Worm (Caenorhabditis elegans) whole organism, L2 larva: ENCODE measurements around the gene ZK892.3.
A peak's percentile ranks its signal among the peaks of the same experiment; 100 is the strongest.
"Not testable (repeated sequence)": the region's sequence is repeated elsewhere in the genome, so short reads cannot be mapped to it uniquely, and the experiment has no call there.

ENCODE experiments used
- C34F6.9 ChIP-seq: fragments of 150-350 bp; optimal IDR thresholded peaks from 2 replicates; lab custom pipeline; 2014; ENCODE audit warnings: missing biosample characterization, missing genetic modification characterization
- F13H6.1 ChIP-seq: sonication (generic microtip); optimal IDR thresholded peaks from 2 replicates; lab custom pipeline; 2016; ENCODE audit warnings: missing genetic modification characterization, missing compliant biosample characterization
- Y55F3AM.14 ChIP-seq: fragments of 200-800 bp; sonication (Bioruptor generic); optimal IDR thresholded peaks from 2 replicates; lab custom pipeline; 2018; ENCODE audit warnings: mild to moderate bottlenecking, missing genetic modification characterization, missing compliant biosample characterization
- ZK546.5 ChIP-seq: sonication (generic microtip); optimal IDR thresholded peaks from 2 replicates; lab custom pipeline; 2017; ENCODE audit warnings: missing biosample characterization, missing genetic modification characterization
- alr-1 ChIP-seq: fragments of 150-350 bp; optimal IDR thresholded peaks from 2 replicates; lab custom pipeline; 2014; ENCODE audit warnings: missing biosample characterization, missing genetic modification characterization
- ama-1 ChIP-seq: fragments of 150-350 bp; optimal IDR thresholded peaks from 2 replicates; lab custom pipeline; 2018; ENCODE audit warnings: inconsistent platforms
- crh-2 ChIP-seq: sonication (generic microtip); optimal IDR thresholded peaks from 2 replicates; lab custom pipeline; 2017; ENCODE audit warnings: missing biosample characterization, missing genetic modification characterization
- egl-27 ChIP-seq: sonication (generic microtip); optimal IDR thresholded peaks from 3 replicates; lab custom pipeline; 2017; ENCODE audit warnings: missing biosample characterization, missing genetic modification reagents, missing genetic modification characterization
- elt-1 ChIP-seq: fragments of 150-350 bp; optimal IDR thresholded peaks from 2 replicates; lab custom pipeline; 2014; ENCODE audit warnings: missing biosample characterization, missing genetic modification characterization
- elt-3 ChIP-seq: sonication (generic microtip); optimal IDR thresholded peaks from 2 replicates; lab custom pipeline; 2017; ENCODE audit warnings: missing biosample characterization, missing genetic modification characterization
- fos-1 ChIP-seq: fragments of 150-350 bp; optimal IDR thresholded peaks from 2 replicates; lab custom pipeline; 2014; ENCODE audit warnings: missing biosample characterization, missing genetic modification characterization
- gmeb-1 ChIP-seq: fragments of 150-350 bp; optimal IDR thresholded peaks from 2 replicates; lab custom pipeline; 2014; ENCODE audit warnings: missing biosample characterization, missing genetic modification characterization
- lin-13 ChIP-seq: fragments of 150-350 bp; optimal IDR thresholded peaks from 2 replicates; lab custom pipeline; 2014; ENCODE audit warnings: missing biosample characterization, missing genetic modification reagents, missing genetic modification characterization
- lsy-2 ChIP-seq, 2 experiments: fragments of 150-350 bp in 1 of 2; sonication (generic microtip) in 1 of 2; optimal IDR thresholded peaks; 2 replicates each; lab custom pipeline; 2014 to 2017; ENCODE audit warnings: missing biosample characterization in 2 of 2, missing genetic modification characterization in 2 of 2
- mab-5 ChIP-seq: fragments of 150-350 bp; optimal IDR thresholded peaks from 2 replicates; lab custom pipeline; 2014; ENCODE audit warnings: missing biosample characterization, missing genetic modification characterization
- mbf-1 ChIP-seq: sonication (generic microtip); optimal IDR thresholded peaks from 2 replicates; lab custom pipeline; 2017; ENCODE audit warnings: missing biosample characterization, missing genetic modification characterization
- mdl-1 ChIP-seq, 2 experiments: fragments of 150-350 bp in 1 of 2; sonication (generic microtip) in 1 of 2; optimal IDR thresholded peaks; 2 replicates each; lab custom pipeline; 2017; ENCODE audit warnings: missing biosample characterization in 2 of 2, missing genetic modification characterization in 2 of 2
- nhr-11 ChIP-seq: fragments of 150-350 bp; optimal IDR thresholded peaks from 2 replicates; lab custom pipeline; 2014; ENCODE audit warnings: missing biosample characterization, missing genetic modification characterization
- nhr-129 ChIP-seq: fragments of 150-350 bp; optimal IDR thresholded peaks from 2 replicates; lab custom pipeline; 2014; ENCODE audit warnings: missing biosample characterization, missing genetic modification characterization
- nhr-21 ChIP-seq: fragments of 150-350 bp; optimal IDR thresholded peaks from 2 replicates; lab custom pipeline; 2014; ENCODE audit warnings: missing biosample characterization, missing genetic modification characterization
- nhr-237 ChIP-seq: fragments of 150-350 bp; optimal IDR thresholded peaks from 2 replicates; lab custom pipeline; 2014; ENCODE audit warnings: missing biosample characterization, missing genetic modification characterization
- nhr-25 ChIP-seq: fragments of 150-350 bp; sonication (generic microtip); optimal IDR thresholded peaks from 3 replicates; lab custom pipeline; 2014; ENCODE audit warnings: missing biosample characterization, missing genetic modification characterization
- nhr-6 ChIP-seq: fragments of 150-350 bp; optimal IDR thresholded peaks from 2 replicates; lab custom pipeline; 2014; ENCODE audit warnings: missing biosample characterization, missing genetic modification characterization
- nhr-77 ChIP-seq: fragments of 150-350 bp; optimal IDR thresholded peaks from 2 replicates; lab custom pipeline; 2014; ENCODE audit warnings: missing biosample characterization, missing genetic modification characterization
- peb-1 ChIP-seq: fragments of 150-350 bp; optimal IDR thresholded peaks from 2 replicates; lab custom pipeline; 2014; ENCODE audit warnings: missing biosample characterization, missing genetic modification characterization
- sem-4 ChIP-seq: fragments of 150-350 bp; optimal IDR thresholded peaks from 2 replicates; lab custom pipeline; 2014; ENCODE audit warnings: missing biosample characterization, missing genetic modification reagents, missing genetic modification characterization
- skn-1 ChIP-seq: sonication (generic microtip); optimal IDR thresholded peaks from 2 replicates; lab custom pipeline; 2017; ENCODE audit warnings: missing biosample characterization, missing genetic modification characterization
- sma-3 ChIP-seq: sonication (generic microtip); optimal IDR thresholded peaks from 2 replicates; lab custom pipeline; 2016; ENCODE audit warnings: missing genetic modification reagents, missing genetic modification characterization, missing compliant biosample characterization
- sma-9 ChIP-seq, 2 experiments: fragments of 150-350 bp in 1 of 2; sonication (generic microtip) in 1 of 2; optimal IDR thresholded peaks; 2 replicates each; lab custom pipeline; 2014 to 2016; ENCODE audit warnings: missing genetic modification characterization in 2 of 2, mild to moderate bottlenecking in 1 of 2, missing biosample characterization in 1 of 2, missing compliant biosample characterization in 1 of 2, missing genetic modification reagents in 1 of 2, moderate library complexity in 1 of 2
- snpc-4 ChIP-seq: fragments of 150-350 bp; optimal IDR thresholded peaks from 2 replicates; lab custom pipeline; 2014; ENCODE audit warnings: missing biosample characterization, missing genetic modification characterization
- unc-55 ChIP-seq: fragments of 150-350 bp; sonication (generic microtip); optimal IDR thresholded peaks from 3 replicates; lab custom pipeline; 2014; ENCODE audit warnings: missing biosample characterization, missing genetic modification reagents, missing genetic modification characterization
- unc-62 ChIP-seq: fragments of 150-350 bp; optimal IDR thresholded peaks from 2 replicates; lab custom pipeline; 2014; ENCODE audit warnings: missing biosample characterization, missing genetic modification reagents, missing genetic modification characterization
- zag-1 ChIP-seq: fragments of 150-350 bp; optimal IDR thresholded peaks from 2 replicates; lab custom pipeline; 2014; ENCODE audit warnings: missing biosample characterization, missing genetic modification characterization
- ztf-1 ChIP-seq: fragments of 200-800 bp; sonication (Bioruptor generic); conservative IDR thresholded peaks from 2 replicates; pipeline ENCODE4 v1.3.6; 2022; ENCODE audit warnings: missing genetic modification characterization, missing compliant biosample characterization
- ztf-11 ChIP-seq: sonication (generic microtip); optimal IDR thresholded peaks from 2 replicates; lab custom pipeline; 2017; ENCODE audit warnings: missing biosample characterization, missing genetic modification characterization
- ztf-4 ChIP-seq: fragments of 150-350 bp; optimal IDR thresholded peaks from 2 replicates; lab custom pipeline; 2014; ENCODE audit warnings: missing biosample characterization, missing genetic modification characterization

The ZK892.3 gene

ce11 chrII:10029044-10029443 lies 27.4 kb downstream of the ZK892.3 start (continued):
- TF ChIP-seq peb-1 (no peak), ztf-1 (no peak), lsy-2 (tag; optimal IDR thresholded peaks at IDR 0.05; lab: Kevin White, UChicago) (peak in 1 of 2 experiments; percentile 60), sma-3 (GFP tag; lab: Kevin White, UChicago) (peak; percentile 67), gmeb-1 (peak; percentile 37), snpc-4 (tag; lab: Kevin White, UChicago) (no peak), nhr-237 (no peak), unc-55 (GFP tag; lab: Kevin White, UChicago) (no peak), skn-1 (tag; lab: Kevin White, UChicago) (no peak), nhr-21 (tag; lab: Kevin White, UChicago) (peak; percentile 54), F13H6.1 (tag; lab: Kevin White, UChicago) (peak; percentile 29), nhr-11 (tag; lab: Kevin White, UChicago) (no peak)

- TF ChIP-seq ama-1 (lab: Kevin White, UChicago) (no peak), ZK546.5 (tag; lab: Kevin White, UChicago) (no peak), alr-1 (no peak), ztf-11 (tag; lab: Kevin White, UChicago) (no peak), lin-13 (GFP tag; lab: Kevin White, UChicago) (no peak)
Observed at ce11 chrII:10029890-10030289, 28.2 kb downstream of the ZK892.3 start, which contains the start of gene ttc-36. ttc-36 (plus strand) TSS chrII:10030190.

- TF ChIP-seq nhr-6 (tag; lab: Kevin White, UChicago) (peak; percentile 78), lin-13 (GFP tag; lab: Kevin White, UChicago) (peak; percentile 75), crh-2 (peak; percentile 64), gmeb-1 (peak; percentile 75), nhr-21 (tag; lab: Kevin White, UChicago) (peak; percentile 71), fos-1 (peak; percentile 42), C34F6.9 (tag; lab: Kevin White, UChicago) (peak; percentile 74), nhr-25 (tag; lab: Kevin White, UChicago) (peak; percentile 85), sem-4 (tag; lab: Kevin White, UChicago) (peak; percentile 9), nhr-129 (tag; lab: Kevin White, UChicago) (peak; percentile 80), mdl-1 (tag; optimal IDR thresholded peaks at IDR 0.05; lab: Kevin White, UChicago) (peak in 1 of 2 experiments; percentile 25), F13H6.1 (tag; lab: Kevin White, UChicago) (peak; percentile 90), zag-1 (tag; lab: Kevin White, UChicago) (peak; percentile 43), sma-3 (GFP tag; lab: Kevin White, UChicago) (peak; percentile 91), sma-9 (GFP tag; optimal IDR thresholded peaks at IDR 0.05; lab: Kevin White, UChicago) (peak; percentile 89), ztf-4 (tag; lab: Kevin White, UChicago) (peak; percentile 46), lsy-2 (tag; optimal IDR thresholded peaks at IDR 0.05; lab: Kevin White, UChicago) (peak; percentile 63 to 85), unc-55 (GFP tag; lab: Kevin White, UChicago) (peak; percentile 85), egl-27 (peak; percentile 79), mab-5 (peak; percentile 48)
- TF ChIP-seq sma-9 (tag; optimal IDR thresholded peaks at IDR 0.05; lab: Kevin White, UChicago): not testable (repeated sequence)
Observed at ce11 chrII:10033163-10033871, 31.7 kb downstream of the ZK892.3 start, which contains the start of gene mtcu-2. mtcu-2 (minus strand) TSS chrII:10033213.

- peak in 1 of 2 experiments; percentile 27 for TF ChIP-seq lsy-2 (tag; optimal IDR thresholded peaks at IDR 0.05; lab: Kevin White, UChicago)
Observed at ce11 chrII:10034769-10035168, 33.1 kb downstream of the ZK892.3 start.

ce11 chrII:10035425-10035824 lies 33.8 kb downstream of the ZK892.3 start:
- TF ChIP-seq unc-62 (GFP tag; lab: Kevin White, UChicago) (no peak), ZK546.5 (tag; lab: Kevin White, UChicago) (no peak), Y55F3AM.14 (GFP tag; lab: Kevin White, UChicago) (no peak), mbf-1 (tag; lab: Kevin White, UChicago) (no peak), mab-5 (no peak), zag-1 (tag; lab: Kevin White, UChicago) (no peak), mdl-1 (tag; optimal IDR thresholded peaks at IDR 0.05; lab: Kevin White, UChicago) (no peak), sma-3 (GFP tag; lab: Kevin White, UChicago) (no peak), C34F6.9 (tag; lab: Kevin White, UChicago) (no peak), snpc-4 (tag; lab: Kevin White, UChicago) (no peak), elt-3 (tag; lab: Kevin White, UChicago) (no peak), elt-1 (tag; lab: Kevin White, UChicago) (no peak), egl-27 (no peak), unc-55 (GFP tag; lab: Kevin White, UChicago) (no peak), nhr-77 (no peak), nhr-6 (tag; lab: Kevin White, UChicago) (no peak)
